Fruit fly (Drosophila melanogaster) whole organism, pupa: Measurements from ENCODE around the gene CG13933.

Experiments
- CG10348 ChIP-seq: fragments of 200-800 bp; sonication (Bioruptor generic); IDR thresholded peaks from 2 replicates; pipeline ENCODE4 v1.3.6; 2022; ENCODE audit warnings: missing biosample characterization, missing genetic modification characterization
- CG12605 ChIP-seq: fragments of 200-800 bp; sonication (Bioruptor generic); IDR thresholded peaks from 2 replicates; pipeline ENCODE4 v1.3.6; 2022; ENCODE audit warnings: missing biosample characterization, missing genetic modification characterization
- CG13204 ChIP-seq: fragments of 200-800 bp; sonication (Bioruptor generic); optimal IDR thresholded peaks from 2 replicates; lab custom pipeline; 2018; ENCODE audit warnings: missing biosample characterization, mild to moderate bottlenecking, missing genetic modification characterization, moderate library complexity
- CG14655 ChIP-seq: fragments of 200-800 bp; sonication (Bioruptor generic); optimal IDR thresholded peaks from 3 replicates; lab custom pipeline; 2017; ENCODE audit warnings: mild to moderate bottlenecking, missing biosample characterization, missing genetic modification reagents, missing genetic modification characterization
- CG15710 ChIP-seq: fragments of 200-800 bp; sonication (Bioruptor generic); optimal IDR thresholded peaks from 2 replicates; lab custom pipeline; 2018; ENCODE audit warnings: missing biosample characterization, mild to moderate bottlenecking, missing genetic modification characterization, moderate library complexity
- CG17806 ChIP-seq: fragments of 200-800 bp; sonication (Bioruptor generic); optimal IDR thresholded peaks from 2 replicates; lab custom pipeline; 2018; ENCODE audit warnings: missing biosample characterization, mild to moderate bottlenecking, missing genetic modification characterization, moderate library complexity
- CG32121 ChIP-seq: fragments of 200-800 bp; sonication (Bioruptor generic); IDR thresholded peaks from 2 replicates; pipeline ENCODE4 v1.3.6; 2022; ENCODE audit warnings: missing biosample characterization, missing genetic modification characterization
- CG34367 ChIP-seq: fragments of 200-800 bp; sonication (Bioruptor generic); optimal IDR thresholded peaks from 2 replicates; lab custom pipeline; 2018; ENCODE audit warnings: missing biosample characterization, mild to moderate bottlenecking, missing genetic modification characterization
- CG4496 ChIP-seq: fragments of 200-800 bp; sonication (Bioruptor generic); IDR thresholded peaks from 3 replicates; pipeline ENCODE4 v1.3.6; 2022; ENCODE audit warnings: missing biosample characterization, missing genetic modification characterization
- CG8159 ChIP-seq: fragments of 200-800 bp; sonication (Bioruptor generic); optimal IDR thresholded peaks from 3 replicates; lab custom pipeline; 2018; ENCODE audit warnings: missing biosample characterization, mild to moderate bottlenecking, missing genetic modification characterization, moderate library complexity
- CG8301 ChIP-seq: fragments of 200-800 bp; sonication (Bioruptor generic); optimal IDR thresholded peaks from 2 replicates; lab custom pipeline; 2018; ENCODE audit warnings: missing biosample characterization, mild to moderate bottlenecking, missing genetic modification characterization
- CG9948 ChIP-seq: fragments of 200-800 bp; sonication (Bioruptor generic); optimal IDR thresholded peaks from 2 replicates; lab custom pipeline; 2018; ENCODE audit warnings: missing biosample characterization, mild to moderate bottlenecking, missing genetic modification characterization, moderate library complexity
- D1 ChIP-seq: fragments of 200-800 bp; sonication (Bioruptor generic); optimal IDR thresholded peaks from 2 replicates; lab custom pipeline; 2018; ENCODE audit warnings: missing biosample characterization, mild to moderate bottlenecking, missing genetic modification characterization, moderate library complexity
- EcR ChIP-seq: fragments of 200-800 bp; sonication (Bioruptor generic); optimal IDR thresholded peaks from 3 replicates; lab custom pipeline; 2019; ENCODE audit warnings: missing biosample characterization, missing genetic modification characterization, mild to moderate bottlenecking, moderate library complexity, missing genetic modification reagents
- Ets98B ChIP-seq: fragments of 200-800 bp; sonication (Bioruptor generic); IDR thresholded peaks from 2 replicates; pipeline ENCODE4 v1.3.6; 2022; ENCODE audit warnings: missing biosample characterization, missing genetic modification characterization
- Pif1A ChIP-seq: fragments of 200-800 bp; sonication (Bioruptor generic); optimal IDR thresholded peaks from 3 replicates; lab custom pipeline; 2016; ENCODE audit warnings: missing biosample characterization, missing genetic modification characterization
- Pif1B ChIP-seq: fragments of 200-800 bp; sonication (Bioruptor generic); optimal IDR thresholded peaks from 3 replicates; lab custom pipeline; 2016; ENCODE audit warnings: missing biosample characterization, missing genetic modification characterization
- Snoo ChIP-seq: fragments of 200-800 bp; sonication (Bioruptor generic); optimal IDR thresholded peaks from 3 replicates; lab custom pipeline; 2017; ENCODE audit warnings: missing biosample characterization, mild to moderate bottlenecking, missing genetic modification characterization, inconsistent platforms
- fd96Ca ChIP-seq: fragments of 200-800 bp; sonication (Bioruptor generic); IDR thresholded peaks from 3 replicates; pipeline ENCODE4 v1.3.6; 2022; ENCODE audit warnings: missing biosample characterization, missing genetic modification characterization
- gl ChIP-seq: fragments of 200-800 bp; sonication (Bioruptor generic); optimal IDR thresholded peaks from 2 replicates; lab custom pipeline; 2018; ENCODE audit warnings: missing biosample characterization, mild to moderate bottlenecking, missing genetic modification characterization
- rn ChIP-seq: fragments of 200-800 bp; sonication (Bioruptor generic); IDR thresholded peaks from 2 replicates; pipeline ENCODE4 v1.3.6; 2022; ENCODE audit warnings: missing biosample characterization, missing genetic modification characterization

CG13933 gene

DNA sequence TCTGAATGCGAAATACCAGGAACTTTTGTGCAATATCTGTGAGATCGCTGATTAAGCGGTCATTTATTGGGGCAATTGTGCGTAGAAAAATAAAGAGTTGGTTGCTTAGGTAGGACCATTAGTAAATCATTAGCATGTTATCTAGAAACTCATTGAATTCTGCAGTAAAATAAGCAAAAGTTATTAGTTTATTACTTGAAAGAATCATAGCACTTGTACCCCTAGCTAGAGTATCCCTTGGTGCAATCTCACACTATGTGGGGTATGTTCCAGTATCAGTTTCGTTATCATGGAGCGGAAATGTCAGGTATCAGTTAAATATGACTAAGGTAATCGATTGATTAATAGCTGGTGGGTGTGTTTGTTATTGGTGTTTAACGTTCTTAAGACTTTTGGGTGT lies 29.5 kb downstream of the CG13933 start:
- no peak for TF ChIP-seq CG13204 (GFP tag; lab: Kevin White, UChicago)
- TF ChIP-seq Ets98B (GFP tag; lab: Robert Waterston, UW) = no peak
- TF ChIP-seq CG4496 (GFP tag; lab: Robert Waterston, UW) = no peak
- no peak for TF ChIP-seq CG17806 (tag; lab: Kevin White, UChicago)
- no peak for TF ChIP-seq fd96Ca (GFP tag; lab: Robert Waterston, UW)
- TF ChIP-seq CG14655 (GFP tag; lab: Kevin White, UChicago) = no peak
- TF ChIP-seq CG32121 = no peak
- TF ChIP-seq Snoo (tag; lab: Kevin White, UChicago) = no peak
- TF ChIP-seq CG9948 (tag; lab: Kevin White, UChicago) = no peak
- TF ChIP-seq Pif1B (GFP tag; lab: Kevin White, UChicago) = no peak

DNA sequence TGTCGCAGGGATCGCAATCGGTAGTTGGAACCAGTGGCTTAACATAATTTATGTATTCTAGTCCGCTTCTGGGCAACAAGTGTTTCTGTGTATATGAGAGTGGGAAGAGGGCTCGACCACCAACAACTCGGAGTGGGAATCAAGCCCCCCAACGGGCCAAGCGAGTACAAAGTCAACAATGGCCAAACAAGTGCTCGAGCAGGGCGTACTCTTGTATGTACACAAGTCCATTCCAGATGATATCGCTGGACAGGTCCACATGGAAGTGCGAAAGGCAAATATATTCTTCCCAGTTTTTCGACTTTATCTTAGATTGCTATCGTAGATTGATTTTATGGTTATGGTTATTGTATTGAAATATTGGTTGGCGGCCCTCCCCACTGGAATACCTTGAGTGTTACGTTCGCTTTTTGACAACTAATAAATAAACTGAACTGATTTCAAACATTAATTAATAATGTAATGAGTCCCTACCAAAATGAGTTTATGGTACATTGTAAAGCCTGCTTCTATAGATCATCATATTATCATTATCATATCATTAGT lies 32.3 kb downstream of the CG13933 start:
- TF ChIP-seq D1 (tag; lab: Kevin White, UChicago) = no peak
- TF ChIP-seq Ets98B (GFP tag; lab: Robert Waterston, UW) = no peak
- TF ChIP-seq EcR (GFP tag; lab: Kevin White, UChicago) = peak; percentile 43
- TF ChIP-seq CG13204 (GFP tag; lab: Kevin White, UChicago) = peak; percentile 44
- TF ChIP-seq CG32121 = no peak
- TF ChIP-seq CG4496 (GFP tag; lab: Robert Waterston, UW) = no peak
- TF ChIP-seq CG8159 (tag; lab: Kevin White, UChicago) = no peak

DNA sequence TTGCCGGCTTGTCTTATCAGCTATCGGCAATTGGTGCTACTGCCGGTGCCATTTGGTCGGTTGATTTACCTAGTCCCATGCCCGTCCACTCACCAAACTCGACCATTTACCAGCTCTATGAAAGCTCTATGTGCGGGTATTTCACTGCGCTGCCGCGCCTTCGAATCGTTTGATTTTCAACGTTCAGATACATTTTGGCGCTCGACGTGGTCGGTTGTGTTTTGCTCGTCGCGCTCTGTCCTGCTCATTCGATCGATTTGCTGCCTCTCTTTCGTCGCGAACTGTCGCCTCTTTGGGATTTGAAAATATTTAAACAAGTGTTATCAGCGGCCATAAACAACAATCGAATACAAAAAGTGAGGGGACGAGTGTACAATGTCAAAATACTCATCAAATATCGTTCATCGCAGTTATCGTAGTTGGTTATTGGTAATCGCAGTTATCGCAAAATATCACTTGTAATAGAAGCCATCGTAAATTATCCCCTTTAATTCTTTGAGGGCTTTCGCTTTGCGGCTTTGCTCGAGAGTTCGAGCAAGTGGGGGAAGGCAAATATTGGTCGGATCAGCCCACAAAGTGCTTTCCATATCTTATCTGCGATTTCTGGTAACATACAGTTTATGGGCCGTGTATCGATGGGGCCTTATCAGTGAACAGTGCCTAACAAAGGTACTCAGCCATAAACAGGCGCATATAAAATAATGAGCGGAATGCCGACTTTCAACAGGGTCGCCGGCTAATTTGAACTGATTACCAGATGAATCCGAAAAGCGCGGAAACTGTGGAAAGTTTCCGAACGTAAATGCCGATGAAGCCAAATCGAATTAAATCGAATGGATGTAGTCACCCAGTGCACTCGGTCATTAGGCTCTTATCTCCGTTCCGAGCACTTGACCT lies 33.0 kb downstream of the CG13933 start:
- TF ChIP-seq CG15710 (tag; lab: Kevin White, UChicago) (no peak), CG12605 (GFP tag; lab: Robert Waterston, UW) (no peak), CG32121 (no peak), CG34367 (tag; lab: Kevin White, UChicago) (no peak), Pif1A (GFP tag; lab: Kevin White, UChicago) (no peak), CG8301 (tag; lab: Kevin White, UChicago) (no peak), fd96Ca (GFP tag; lab: Robert Waterston, UW) (no peak), gl (no peak), CG17806 (tag; lab: Kevin White, UChicago) (no peak), CG4496 (GFP tag; lab: Robert Waterston, UW) (no peak), Snoo (tag; lab: Kevin White, UChicago) (no peak), CG10348 (GFP tag; lab: Robert Waterston, UW) (no peak), rn (GFP tag; lab: Robert Waterston, UW) (no peak)

dm6 chr3L:1741107-1741506 lies 33.8 kb downstream of the CG13933 start:
- no peak for TF ChIP-seq CG12605 (GFP tag; lab: Robert Waterston, UW)
- peak; percentile 20 for TF ChIP-seq Ets98B (GFP tag; lab: Robert Waterston, UW)
- TF ChIP-seq D1 (tag; lab: Kevin White, UChicago) = no peak
- peak; percentile 12 for TF ChIP-seq CG8159 (tag; lab: Kevin White, UChicago)
- TF ChIP-seq CG13204 (GFP tag; lab: Kevin White, UChicago) = no peak
- TF ChIP-seq CG17806 (tag; lab: Kevin White, UChicago) = no peak
- peak; percentile 34 for TF ChIP-seq Pif1A (GFP tag; lab: Kevin White, UChicago)
- TF ChIP-seq rn (GFP tag; lab: Robert Waterston, UW) = no peak
- 0 out of 3 replicates have a peak, but pooled peaks have one; percentile 36 for TF ChIP-seq fd96Ca (GFP tag; lab: Robert Waterston, UW)
- no peak for TF ChIP-seq gl
- TF ChIP-seq CG32121 = 0 out of 2 replicates have a peak, but pooled peaks have one; percentile 16
- no peak for TF ChIP-seq CG10348 (GFP tag; lab: Robert Waterston, UW)
- TF ChIP-seq CG14655 (GFP tag; lab: Kevin White, UChicago) = no peak
- no peak for TF ChIP-seq CG15710 (tag; lab: Kevin White, UChicago)
- TF ChIP-seq CG8301 (tag; lab: Kevin White, UChicago) = peak; percentile 41
- TF ChIP-seq Pif1B (GFP tag; lab: Kevin White, UChicago) = no peak
- no peak for TF ChIP-seq CG9948 (tag; lab: Kevin White, UChicago)
- no peak for TF ChIP-seq CG34367 (tag; lab: Kevin White, UChicago)
- no peak for TF ChIP-seq Snoo (tag; lab: Kevin White, UChicago)
- TF ChIP-seq EcR (GFP tag; lab: Kevin White, UChicago) = no peak
- TF ChIP-seq CG4496 (GFP tag; lab: Robert Waterston, UW) = no peak

dm6 chr3L:1740129-1740975 lies 34.6 kb downstream of the CG13933 start:
- TF ChIP-seq EcR (GFP tag; lab: Kevin White, UChicago) (no peak), Pif1A (GFP tag; lab: Kevin White, UChicago) (peak; percentile 57), CG8301 (tag; lab: Kevin White, UChicago) (no peak), fd96Ca (GFP tag; lab: Robert Waterston, UW) (peak; percentile 81), CG8159 (tag; lab: Kevin White, UChicago) (no peak), CG17806 (tag; lab: Kevin White, UChicago) (no peak), rn (GFP tag; lab: Robert Waterston, UW) (0 out of 2 replicates have a peak, but pooled peaks have one; percentile 15), CG4496 (GFP tag; lab: Robert Waterston, UW) (peak; percentile 71), CG10348 (GFP tag; lab: Robert Waterston, UW) (0 out of 2 replicates have a peak, but pooled peaks have one; percentile 34), CG34367 (tag; lab: Kevin White, UChicago) (peak; percentile 18), Ets98B (GFP tag; lab: Robert Waterston, UW) (peak; percentile 54; the same call in 1 of the 2 replicates), CG12605 (GFP tag; lab: Robert Waterston, UW) (no peak), CG9948 (tag; lab: Kevin White, UChicago) (peak; percentile 8), Pif1B (GFP tag; lab: Kevin White, UChicago) (no peak), CG14655 (GFP tag; lab: Kevin White, UChicago) (no peak), CG32121 (peak; percentile 69), CG15710 (tag; lab: Kevin White, UChicago) (peak; percentile 14)
